Worm (Caenorhabditis elegans): ENCODE results near the gene Y49F6C.8.

Y49F6C.8 gene

DNA sequence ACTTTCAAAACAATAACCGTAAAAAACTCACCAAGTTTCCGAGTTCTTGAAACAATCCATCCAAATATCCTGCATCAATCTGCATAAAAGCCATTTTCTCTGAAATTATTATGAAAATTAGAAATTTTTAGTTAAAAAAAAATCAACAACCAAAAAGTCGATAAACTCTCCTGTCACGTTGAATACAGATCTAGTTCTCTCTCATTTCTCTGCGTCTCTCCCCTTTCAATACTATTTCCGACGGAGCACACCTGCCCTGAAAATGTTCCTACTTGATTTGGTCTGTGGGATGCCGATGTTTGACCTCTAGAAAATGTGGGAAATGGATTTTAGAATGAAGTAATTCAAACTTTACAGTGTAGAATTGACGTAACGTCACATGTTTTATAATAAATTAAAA is 17.6 kb upstream of the Y49F6C.8 start, which contains the start of gene T06D4.6:
T06D4.6 (minus strand) TSS at position 101 of the 400 bp plus-strand sequence.
- TF ChIP-seq aly-1 (tag; optimal IDR thresholded peaks at IDR 0.05) = no peak
- TF ChIP-seq ceh-13 (GFP tag; optimal IDR thresholded peaks at IDR 0.05) = no peak
- TF ChIP-seq hmbx-1 (tag; optimal IDR thresholded peaks at IDR 0.05) = no peak
- TF ChIP-seq hmg-4 (GFP tag; optimal IDR thresholded peaks at IDR 0.05) = no peak
- no peak for TF ChIP-seq hnd-1 (tag; optimal IDR thresholded peaks at IDR 0.05)
- TF ChIP-seq pes-1 (GFP tag; IDR thresholded peaks at IDR 0.05) = no peak
- no peak for TF ChIP-seq F13C5.2 (tag; optimal IDR thresholded peaks at IDR 0.05)
- no peak for TF ChIP-seq B0310.2 (tag; optimal IDR thresholded peaks at IDR 0.05)
- TF ChIP-seq ceh-36 (tag; optimal IDR thresholded peaks at IDR 0.05) = no peak
- no peak for TF ChIP-seq scrt-1 (GFP tag; IDR thresholded peaks at IDR 0.05)

DNA sequence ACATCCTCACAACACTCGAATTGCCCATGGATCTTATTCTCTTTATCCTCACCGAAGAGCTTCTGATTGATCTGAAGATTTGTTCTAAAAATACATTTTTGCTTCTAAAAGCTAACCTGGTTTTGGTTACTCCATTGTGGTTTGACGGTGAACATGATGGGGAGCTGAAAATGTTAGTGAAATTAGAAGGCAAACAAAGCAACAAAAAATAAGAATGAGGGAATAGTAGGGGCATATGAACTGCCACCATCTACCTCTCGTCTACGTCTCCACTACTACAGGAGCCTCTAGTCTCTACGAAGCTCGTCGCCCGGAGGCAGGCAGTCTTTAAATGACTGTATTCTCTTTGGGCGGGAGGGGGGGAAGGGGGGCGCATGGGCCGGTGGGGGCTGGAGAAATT is 15.8 kb upstream of the Y49F6C.8 start, which contains the start of gene T06D4.2:
T06D4.2 (minus strand) TSS at position 170 of the 400 bp plus-strand sequence.
- no peak for TF ChIP-seq ets-7 (tag; optimal IDR thresholded peaks at IDR 0.05)
- TF ChIP-seq ceh-13 (GFP tag; optimal IDR thresholded peaks at IDR 0.05) = no peak
- TF ChIP-seq ceh-36 (tag; optimal IDR thresholded peaks at IDR 0.05) = no peak
- TF ChIP-seq sea-1 (GFP tag; conservative IDR thresholded peaks at IDR 0.05) = no peak
- no peak for TF ChIP-seq tbx-11 (GFP tag; IDR thresholded peaks at IDR 0.05)
- no peak for TF ChIP-seq scrt-1 (GFP tag; IDR thresholded peaks at IDR 0.05)
- no peak for TF ChIP-seq aly-1 (tag; optimal IDR thresholded peaks at IDR 0.05)
- TF ChIP-seq B0310.2 (tag; optimal IDR thresholded peaks at IDR 0.05) = no peak
- no peak for TF ChIP-seq F13C5.2 (tag; optimal IDR thresholded peaks at IDR 0.05)
- no peak for TF ChIP-seq pes-1 (GFP tag; IDR thresholded peaks at IDR 0.05)
- no peak for TF ChIP-seq tbx-37 (GFP tag; conservative IDR thresholded peaks at IDR 0.05)
- no peak for TF ChIP-seq hmg-4 (GFP tag; optimal IDR thresholded peaks at IDR 0.05)
- no peak for TF ChIP-seq ama-1 (optimal IDR thresholded peaks at IDR 0.05)
- no peak for TF ChIP-seq hmbx-1 (tag; optimal IDR thresholded peaks at IDR 0.05)

DNA sequence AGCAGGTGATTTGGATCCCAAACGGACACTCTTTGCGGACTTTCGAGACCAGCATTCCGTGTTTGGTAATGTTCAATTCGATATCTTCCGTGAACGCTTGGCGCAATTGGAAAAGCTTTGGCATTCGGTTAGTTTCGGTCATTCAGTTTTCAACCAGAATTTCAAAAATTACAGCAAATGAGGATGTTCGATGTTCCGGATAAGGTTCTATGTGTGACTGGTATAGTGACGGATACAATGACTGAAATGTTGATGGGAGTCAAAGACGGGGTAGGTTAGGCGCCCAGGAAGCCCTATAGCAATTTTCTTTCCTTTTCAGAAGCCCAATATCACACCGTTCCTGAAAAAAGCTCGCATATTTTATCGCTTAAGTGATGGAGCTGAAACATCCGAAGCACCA is 13.2 kb upstream of the Y49F6C.8 start:
- TF ChIP-seq hnd-1 (tag; optimal IDR thresholded peaks at IDR 0.05) = no peak
- TF ChIP-seq tbx-37 (GFP tag; conservative IDR thresholded peaks at IDR 0.05) = no peak
- TF ChIP-seq scrt-1 (GFP tag; IDR thresholded peaks at IDR 0.05) = no peak
- no peak for TF ChIP-seq sea-1 (GFP tag; conservative IDR thresholded peaks at IDR 0.05)
- TF ChIP-seq flt-1 (GFP tag; IDR thresholded peaks at IDR 0.05) = no peak
- no peak for TF ChIP-seq ceh-36 (tag; optimal IDR thresholded peaks at IDR 0.05)
- no peak for TF ChIP-seq B0310.2 (tag; optimal IDR thresholded peaks at IDR 0.05)
- TF ChIP-seq F13C5.2 (tag; optimal IDR thresholded peaks at IDR 0.05) = no peak
- no peak for TF ChIP-seq hmbx-1 (tag; optimal IDR thresholded peaks at IDR 0.05)
- TF ChIP-seq ama-1 (optimal IDR thresholded peaks at IDR 0.05) = no peak
- no peak for TF ChIP-seq ets-7 (tag; optimal IDR thresholded peaks at IDR 0.05)
- no peak for TF ChIP-seq pes-1 (GFP tag; IDR thresholded peaks at IDR 0.05)
- no peak for TF ChIP-seq ceh-13 (GFP tag; optimal IDR thresholded peaks at IDR 0.05)
- TF ChIP-seq tbx-11 (GFP tag; IDR thresholded peaks at IDR 0.05) = no peak
- no peak for TF ChIP-seq hmg-4 (GFP tag; optimal IDR thresholded peaks at IDR 0.05)
- TF ChIP-seq tra-4 (tag; optimal IDR thresholded peaks at IDR 0.05) = no peak
- TF ChIP-seq aly-1 (tag; optimal IDR thresholded peaks at IDR 0.05) = no peak

DNA sequence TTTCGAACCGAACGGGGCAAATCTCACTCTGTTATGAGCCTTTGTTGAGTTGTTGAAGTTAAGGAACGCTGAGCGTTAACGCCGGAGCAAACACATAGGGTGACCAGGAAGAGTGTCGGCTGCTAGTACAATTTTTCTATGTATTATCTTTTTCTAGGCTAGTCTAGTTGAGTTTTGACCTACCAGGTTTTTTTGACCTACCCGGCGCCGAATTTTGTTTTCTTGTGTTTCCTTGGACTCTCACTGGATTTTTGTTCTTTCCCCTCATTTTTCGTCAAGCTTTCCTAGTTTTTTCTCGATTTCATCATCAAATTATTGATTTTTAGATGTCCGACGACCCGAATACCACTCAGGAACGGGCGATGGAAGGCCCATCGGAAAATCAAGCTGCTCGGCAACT is 11.6 kb upstream of the Y49F6C.8 start, which contains the start of gene T06D4.1:
T06D4.1 (plus strand) TSS at position 321 of the 400 bp plus-strand sequence.
- TF ChIP-seq tbx-11 (GFP tag; IDR thresholded peaks at IDR 0.05) (no peak), F13C5.2 (tag; optimal IDR thresholded peaks at IDR 0.05) (no peak), scrt-1 (GFP tag; IDR thresholded peaks at IDR 0.05) (no peak)

DNA sequence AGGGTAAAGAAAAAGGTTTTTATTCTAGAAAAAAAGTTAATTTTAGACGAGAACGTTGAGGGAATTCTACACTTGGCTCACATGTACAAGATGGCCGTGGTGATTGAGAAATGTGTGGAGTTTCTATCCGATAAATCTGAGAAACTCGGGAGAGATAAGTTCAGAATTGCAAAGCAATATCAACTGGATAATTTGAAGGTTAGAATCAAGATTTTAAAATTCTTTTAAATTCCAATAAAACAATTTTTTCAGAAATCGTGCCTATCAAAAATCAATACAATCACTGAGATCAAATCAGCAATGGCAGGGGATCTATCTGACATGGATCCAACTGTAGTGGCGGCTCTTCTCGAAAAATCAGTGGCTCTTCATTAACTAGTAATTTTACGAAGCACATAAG is 8.4 kb upstream of the Y49F6C.8 start, which contains the start of gene Y49F6C.2:
Y49F6C.2 (plus strand) TSS at position 301 of the 400 bp plus-strand sequence.
- TF ChIP-seq flt-1 (GFP tag; IDR thresholded peaks at IDR 0.05) = no peak
- no peak for TF ChIP-seq hnd-1 (tag; optimal IDR thresholded peaks at IDR 0.05)

DNA sequence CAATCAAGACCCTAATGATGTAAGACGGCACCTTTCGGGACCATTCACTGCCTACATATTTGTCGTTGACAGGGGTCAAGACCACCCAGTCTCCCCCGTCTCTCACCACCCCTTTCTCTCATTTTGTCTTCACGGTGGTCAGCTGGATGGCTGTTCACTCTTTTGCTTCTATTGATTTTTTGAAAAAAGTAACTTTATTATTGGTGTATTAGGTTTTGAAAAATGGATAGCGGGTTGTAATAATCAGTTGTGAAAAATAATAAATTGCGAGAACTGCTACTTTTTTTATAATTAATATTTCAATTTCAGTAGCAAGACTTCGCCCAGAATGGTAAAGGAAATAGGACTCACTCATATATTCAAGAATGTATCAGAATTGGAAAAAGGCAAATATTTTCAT is 6.9 kb upstream of the Y49F6C.8 start, which contains the start of gene bath-9:
bath-9 (plus strand) TSS at position 301 of the 400 bp plus-strand sequence.
- TF ChIP-seq tbx-37 (GFP tag; conservative IDR thresholded peaks at IDR 0.05) (no peak), ama-1 (optimal IDR thresholded peaks at IDR 0.05) (no peak), flt-1 (GFP tag; IDR thresholded peaks at IDR 0.05) (no peak), scrt-1 (GFP tag; IDR thresholded peaks at IDR 0.05) (no peak), ets-7 (tag; optimal IDR thresholded peaks at IDR 0.05) (no peak), sea-1 (GFP tag; conservative IDR thresholded peaks at IDR 0.05) (no peak)

DNA sequence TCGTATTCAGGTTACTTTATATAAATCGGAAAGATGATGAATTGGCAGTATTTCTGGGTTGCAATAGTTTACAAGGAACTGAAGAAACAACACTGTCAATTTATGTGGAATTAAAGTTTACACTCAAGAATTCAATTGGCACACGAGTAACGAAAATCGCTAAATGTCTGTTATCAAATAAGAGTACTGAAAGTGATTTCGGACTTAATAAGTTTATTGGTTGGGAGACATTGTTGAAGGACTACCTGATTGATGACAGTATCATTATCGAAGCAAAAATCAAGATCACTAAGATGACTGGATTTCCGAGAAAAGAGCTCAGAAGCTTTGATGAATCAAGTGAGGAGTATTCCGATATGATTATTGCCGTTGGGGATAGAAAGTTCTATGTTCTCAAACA is 5.4 kb upstream of the Y49F6C.8 start:
- no peak for TF ChIP-seq pes-1 (GFP tag; IDR thresholded peaks at IDR 0.05)
- no peak for TF ChIP-seq scrt-1 (GFP tag; IDR thresholded peaks at IDR 0.05)
- TF ChIP-seq flt-1 (GFP tag; IDR thresholded peaks at IDR 0.05) = no peak
- no peak for TF ChIP-seq sea-1 (GFP tag; conservative IDR thresholded peaks at IDR 0.05)
- TF ChIP-seq hmbx-1 (tag; optimal IDR thresholded peaks at IDR 0.05) = no peak
- no peak for TF ChIP-seq ama-1 (optimal IDR thresholded peaks at IDR 0.05)
- TF ChIP-seq ets-7 (tag; optimal IDR thresholded peaks at IDR 0.05) = no peak
- no peak for TF ChIP-seq tbx-37 (GFP tag; conservative IDR thresholded peaks at IDR 0.05)
- no peak for TF ChIP-seq aly-1 (tag; optimal IDR thresholded peaks at IDR 0.05)
- TF ChIP-seq hmg-4 (GFP tag; optimal IDR thresholded peaks at IDR 0.05) = no peak

DNA sequence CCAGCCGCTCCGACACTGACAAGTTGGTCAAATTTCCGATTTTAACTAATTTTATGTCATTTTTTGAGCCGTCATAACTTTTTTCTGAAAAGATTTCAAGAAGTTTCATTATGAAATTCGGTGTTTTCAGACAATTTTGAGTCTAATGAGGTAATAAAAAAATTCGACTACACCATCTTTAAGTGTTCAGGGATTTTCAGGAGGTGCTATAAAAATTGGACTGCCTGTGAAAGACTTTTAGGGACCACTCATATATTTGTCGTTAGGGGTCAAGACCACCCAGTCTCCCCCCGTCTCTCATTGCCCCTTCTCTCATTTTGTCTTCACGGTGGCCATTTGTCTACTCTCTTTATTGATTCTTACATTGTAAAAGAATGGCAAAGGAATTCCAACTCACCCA is 4.9 kb upstream of the Y49F6C.8 start, which contains the start of gene bath-10:
bath-10 (plus strand) TSS at position 301 of the 400 bp plus-strand sequence.
- TF ChIP-seq hmbx-1 (tag; optimal IDR thresholded peaks at IDR 0.05) = no peak
- no peak for TF ChIP-seq F13C5.2 (tag; optimal IDR thresholded peaks at IDR 0.05)
- no peak for TF ChIP-seq sea-1 (GFP tag; conservative IDR thresholded peaks at IDR 0.05)
- TF ChIP-seq scrt-1 (GFP tag; IDR thresholded peaks at IDR 0.05) = no peak
- no peak for TF ChIP-seq pes-1 (GFP tag; IDR thresholded peaks at IDR 0.05)
- TF ChIP-seq hmg-4 (GFP tag; optimal IDR thresholded peaks at IDR 0.05) = no peak
- TF ChIP-seq flt-1 (GFP tag; IDR thresholded peaks at IDR 0.05) = no peak
- no peak for TF ChIP-seq ama-1 (optimal IDR thresholded peaks at IDR 0.05)
- TF ChIP-seq ceh-36 (tag; optimal IDR thresholded peaks at IDR 0.05) = no peak
- TF ChIP-seq aly-1 (tag; optimal IDR thresholded peaks at IDR 0.05) = no peak
- no peak for TF ChIP-seq ets-7 (tag; optimal IDR thresholded peaks at IDR 0.05)
- no peak for TF ChIP-seq tbx-37 (GFP tag; conservative IDR thresholded peaks at IDR 0.05)
- TF ChIP-seq tra-4 (tag; optimal IDR thresholded peaks at IDR 0.05) = no peak
- no peak for TF ChIP-seq ceh-13 (GFP tag; optimal IDR thresholded peaks at IDR 0.05)
- TF ChIP-seq B0310.2 (tag; optimal IDR thresholded peaks at IDR 0.05) = no peak
- TF ChIP-seq tbx-11 (GFP tag; IDR thresholded peaks at IDR 0.05) = no peak
- TF ChIP-seq hnd-1 (tag; optimal IDR thresholded peaks at IDR 0.05) = no peak
